Worm (Caenorhabditis elegans) whole organism, late embryonic: ENCODE data around the gene F01D5.10.

Experiments used
- F13H6.1 ChIP-seq: sonication (generic microtip); optimal IDR thresholded peaks from 2 replicates; lab custom pipeline; 2016; ENCODE audit warnings: missing genetic modification characterization, missing compliant biosample characterization
- K02D7.2 ChIP-seq: sonication (generic microtip); optimal IDR thresholded peaks from 2 replicates; lab custom pipeline; 2017; ENCODE audit warnings: mild to moderate bottlenecking, missing genetic modification characterization, missing compliant biosample characterization
- Y22D7AL.16 ChIP-seq: sonication (generic microtip); optimal IDR thresholded peaks from 2 replicates; lab custom pipeline; 2016; ENCODE audit warnings: missing genetic modification characterization, missing compliant biosample characterization
- ceh-18 ChIP-seq: sonication (generic microtip); optimal IDR thresholded peaks from 2 replicates; lab custom pipeline; 2016; ENCODE audit warnings: missing genetic modification characterization, missing compliant biosample characterization
- ceh-19 ChIP-seq: fragments of 200-800 bp; sonication (Bioruptor generic); optimal IDR thresholded peaks from 2 replicates; lab custom pipeline; 2018; ENCODE audit warnings: mild to moderate bottlenecking, missing genetic modification characterization, missing compliant biosample characterization
- ceh-2 ChIP-seq: sonication (generic microtip); optimal IDR thresholded peaks from 2 replicates; lab custom pipeline; 2016; ENCODE audit warnings: missing genotype, missing genetic modification characterization, missing compliant biosample characterization
- ceh-22 ChIP-seq: sonication (generic microtip); optimal IDR thresholded peaks from 2 replicates; lab custom pipeline; 2017; ENCODE audit warnings: missing biosample characterization, missing genetic modification characterization
- ceh-31 ChIP-seq: sonication (generic microtip); optimal IDR thresholded peaks from 2 replicates; lab custom pipeline; 2016; ENCODE audit warnings: missing genetic modification characterization, missing compliant biosample characterization
- ceh-34 ChIP-seq: sonication (generic microtip); optimal IDR thresholded peaks from 2 replicates; lab custom pipeline; 2016; ENCODE audit warnings: mild to moderate bottlenecking, missing genetic modification characterization, missing compliant biosample characterization
- ceh-45 ChIP-seq: fragments of 200-800 bp; sonication (Bioruptor generic); IDR thresholded peaks from 2 replicates; pipeline ENCODE4 v1.3.6; 2022; ENCODE audit warnings: missing genetic modification reagents, missing genetic modification characterization, missing compliant biosample characterization
- ceh-48 ChIP-seq: sonication (generic microtip); optimal IDR thresholded peaks from 2 replicates; lab custom pipeline; 2016; ENCODE audit warnings: missing genetic modification characterization, inconsistent platforms, missing compliant biosample characterization
- dve-1 ChIP-seq: sonication (generic microtip); optimal IDR thresholded peaks from 2 replicates; lab custom pipeline; 2017; ENCODE audit warnings: antibody characterized with exemption, mild to moderate bottlenecking, missing genetic modification characterization, missing compliant biosample characterization
- elt-2 ChIP-seq: sonication (generic microtip); optimal IDR thresholded peaks from 2 replicates; lab custom pipeline; 2016; ENCODE audit warnings: missing genetic modification reagents, missing genetic modification characterization, missing compliant biosample characterization
- elt-4 ChIP-seq: sonication (generic microtip); optimal IDR thresholded peaks from 2 replicates; lab custom pipeline; 2016; ENCODE audit warnings: missing genetic modification characterization, missing compliant biosample characterization
- ets-4 ChIP-seq: sonication (generic microtip); optimal IDR thresholded peaks from 2 replicates; lab custom pipeline; 2016; ENCODE audit warnings: missing genetic modification characterization, missing compliant biosample characterization
- eyg-1 ChIP-seq: sonication (generic microtip); optimal IDR thresholded peaks from 2 replicates; lab custom pipeline; 2016; ENCODE audit warnings: missing genotype, missing genetic modification characterization, missing compliant biosample characterization
- fax-1 ChIP-seq: sonication (generic microtip); optimal IDR thresholded peaks from 2 replicates; lab custom pipeline; 2016; ENCODE audit warnings: missing genotype, missing genetic modification characterization, missing compliant biosample characterization
- fkh-10 ChIP-seq: fragments of 150-350 bp; optimal IDR thresholded peaks from 2 replicates; lab custom pipeline; 2014; ENCODE audit warnings: missing biosample characterization, missing genetic modification reagents, missing genetic modification characterization
- fkh-6 ChIP-seq: sonication (generic microtip); optimal IDR thresholded peaks from 2 replicates; lab custom pipeline; 2016; ENCODE audit warnings: missing genetic modification characterization, missing compliant biosample characterization
- gmeb-2 ChIP-seq: sonication (generic microtip); optimal IDR thresholded peaks from 2 replicates; lab custom pipeline; 2016; ENCODE audit warnings: missing genetic modification characterization, inconsistent platforms, missing compliant biosample characterization
- hlh-15 ChIP-seq: sonication (generic microtip); optimal IDR thresholded peaks from 2 replicates; lab custom pipeline; 2016; ENCODE audit warnings: missing genetic modification characterization, missing compliant biosample characterization
- hlh-30 ChIP-seq: sonication (generic microtip); optimal IDR thresholded peaks from 2 replicates; lab custom pipeline; 2017; ENCODE audit warnings: antibody characterized with exemption, missing genetic modification characterization, missing compliant biosample characterization; ENCODE audit not compliant: insufficient read depth
- hlh-6 ChIP-seq: sonication (generic microtip); optimal IDR thresholded peaks from 2 replicates; lab custom pipeline; 2016; ENCODE audit warnings: missing genotype, missing genetic modification characterization, missing compliant biosample characterization
- hlh-8 ChIP-seq: sonication (generic microtip); optimal IDR thresholded peaks from 2 replicates; lab custom pipeline; 2016; ENCODE audit warnings: missing genotype, missing genetic modification characterization, missing compliant biosample characterization
- lim-6 ChIP-seq: sonication (generic microtip); optimal IDR thresholded peaks from 2 replicates; lab custom pipeline; 2016; ENCODE audit warnings: missing genetic modification characterization, missing compliant biosample characterization
- lin-11 ChIP-seq: fragments of 200-800 bp; sonication (Bioruptor generic); optimal IDR thresholded peaks from 2 replicates; lab custom pipeline; 2018; ENCODE audit warnings: mild to moderate bottlenecking, missing genetic modification characterization, missing compliant biosample characterization
- madf-2 ChIP-seq: sonication (generic microtip); optimal IDR thresholded peaks from 2 replicates; lab custom pipeline; 2017; ENCODE audit warnings: missing genetic modification characterization, missing compliant biosample characterization
- mec-3 ChIP-seq: sonication (generic microtip); optimal IDR thresholded peaks from 2 replicates; lab custom pipeline; 2016; ENCODE audit warnings: borderline replicate concordance, missing genetic modification characterization, missing compliant biosample characterization
- nhr-11 ChIP-seq: fragments of 150-350 bp; optimal IDR thresholded peaks from 2 replicates; lab custom pipeline; 2014; ENCODE audit warnings: missing biosample characterization, missing genetic modification characterization
- pax-1 ChIP-seq: fragments of 150-350 bp; optimal IDR thresholded peaks from 2 replicates; lab custom pipeline; 2014; ENCODE audit warnings: missing biosample characterization, missing genetic modification characterization
- pqm-1 ChIP-seq: sonication (generic microtip); optimal IDR thresholded peaks from 2 replicates; lab custom pipeline; 2016; ENCODE audit warnings: missing genetic modification characterization, missing compliant biosample characterization
- pros-1 ChIP-seq: fragments of 150-350 bp; optimal IDR thresholded peaks from 2 replicates; lab custom pipeline; 2014; ENCODE audit warnings: missing biosample characterization, missing genetic modification reagents, missing genetic modification characterization
- rnt-1 ChIP-seq: sonication (generic microtip); optimal IDR thresholded peaks from 2 replicates; lab custom pipeline; 2016; ENCODE audit warnings: missing genetic modification characterization, missing compliant biosample characterization
- sdc-2 ChIP-seq: sonication (generic microtip); optimal IDR thresholded peaks from 2 replicates; lab custom pipeline; 2016; ENCODE audit warnings: missing genotype, missing genetic modification characterization, missing compliant biosample characterization
- tbx-2 ChIP-seq: sonication (generic microtip); optimal IDR thresholded peaks from 2 replicates; lab custom pipeline; 2016; ENCODE audit warnings: missing genetic modification characterization, missing compliant biosample characterization
- ttx-3 ChIP-seq: sonication (generic microtip); optimal IDR thresholded peaks from 2 replicates; lab custom pipeline; 2016; ENCODE audit warnings: missing genetic modification reagents, missing genetic modification characterization, missing compliant biosample characterization
- unc-3 ChIP-seq, 2 experiments: fragments of 200-800 bp in 1 of 2; sonication (Bioruptor generic) in 1 of 2; sonication (generic microtip) in 1 of 2; conservative IDR thresholded peaks in 1 of 2; optimal IDR thresholded peaks in 1 of 2; 2 replicates each; pipeline versions ENCODE4 v1.3.6 to Lab custom; 2016 to 2022; ENCODE audit warnings: missing compliant biosample characterization in 2 of 2, missing genetic modification characterization in 2 of 2, missing genetic modification reagents in 1 of 2
- unc-42 ChIP-seq: sonication (generic microtip); optimal IDR thresholded peaks from 2 replicates; lab custom pipeline; 2016; ENCODE audit warnings: missing genotype, missing genetic modification characterization, missing compliant biosample characterization
- unc-86 ChIP-seq: sonication (generic microtip); optimal IDR thresholded peaks from 2 replicates; lab custom pipeline; 2016; ENCODE audit warnings: missing genetic modification characterization, missing compliant biosample characterization
- ztf-16 ChIP-seq: sonication (generic microtip); optimal IDR thresholded peaks from 2 replicates; lab custom pipeline; 2017; ENCODE audit warnings: missing genetic modification characterization, missing compliant biosample characterization

The F01D5.10 gene

DNA sequence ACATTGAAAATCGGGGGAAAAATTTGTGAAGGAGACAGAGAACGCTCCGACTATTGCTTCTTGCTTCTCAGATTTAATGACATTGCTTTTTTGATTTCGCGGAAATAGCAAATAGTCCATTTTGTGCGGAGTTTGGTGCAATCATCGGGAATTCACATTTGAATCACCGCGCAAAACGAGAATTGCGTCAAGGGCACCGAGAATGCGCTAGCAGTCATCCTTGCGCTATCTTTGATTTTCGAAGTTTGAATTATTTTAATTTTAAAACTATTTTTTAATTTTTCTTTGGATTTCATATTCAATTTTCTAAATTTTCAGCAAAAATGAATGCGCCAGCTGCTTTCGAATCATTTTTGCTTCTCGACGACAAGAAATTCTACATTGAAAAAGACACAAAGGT, 38.6 kb upstream of the F01D5.10 start, which contains the start of gene rpb-11 (continued):
- TF ChIP-seq ceh-18 (tag; lab: Kevin White, UChicago) (peak; percentile 55), ets-4 (peak; percentile 26), ceh-22 (tag; lab: Kevin White, UChicago) (no peak), ceh-31 (tag; lab: Kevin White, UChicago) (peak; percentile 70), ceh-48 (tag; lab: Kevin White, UChicago) (no peak), hlh-30 (tag; lab: Kevin White, UChicago) (no peak), pax-1 (tag; lab: Kevin White, UChicago) (no peak), ztf-16 (tag; lab: Kevin White, UChicago) (peak; percentile 56), lin-11 (tag; lab: Kevin White, UChicago) (peak; percentile 20), F13H6.1 (peak; percentile 24), fax-1 (peak; percentile 75), nhr-11 (no peak), unc-3 (GFP tag; conservative IDR thresholded peaks at IDR 0.05; lab: Robert Waterston, UW) (peak; percentile 65), unc-3 (tag; optimal IDR thresholded peaks at IDR 0.05; lab: Kevin White, UChicago) (peak; percentile 44), hlh-8 (tag; lab: Kevin White, UChicago) (peak; percentile 50), tbx-2 (peak; percentile 75), eyg-1 (tag; lab: Kevin White, UChicago) (no peak)
- TF ChIP-seq, all 69 proteins: peak for 40

- no peak for TF ChIP-seq elt-2 (tag; lab: Kevin White, UChicago)
- TF ChIP-seq sdc-2 (tag; lab: Kevin White, UChicago), result no peak
- no peak for TF ChIP-seq ets-4
- no peak for TF ChIP-seq rnt-1 (tag; lab: Kevin White, UChicago)
- no peak for TF ChIP-seq ceh-19 (GFP tag; lab: Kevin White, UChicago)
- TF ChIP-seq fkh-6, result no peak
- no peak for TF ChIP-seq gmeb-2 (tag; lab: Kevin White, UChicago)
- no peak for TF ChIP-seq ceh-22 (tag; lab: Kevin White, UChicago)
- TF ChIP-seq mec-3 (tag; lab: Kevin White, UChicago), result no peak
- no peak for TF ChIP-seq dve-1 (tag; lab: Kevin White, UChicago)
- TF ChIP-seq fkh-10 (GFP tag; lab: Kevin White, UChicago), result no peak
- no peak for TF ChIP-seq ceh-45 (GFP tag; lab: Robert Waterston, UW)
- TF ChIP-seq, all 69 proteins: peak for 0
These were observed 34.6 kb upstream of the F01D5.10 start for ce11 chrII:14055717-14056116.

ce11 chrII:14053141-14053540, 32.0 kb upstream of the F01D5.10 start:
- TF ChIP-seq ttx-3 (tag; lab: Kevin White, UChicago) (no peak), elt-2 (tag; lab: Kevin White, UChicago) (peak; percentile 58)

DNA sequence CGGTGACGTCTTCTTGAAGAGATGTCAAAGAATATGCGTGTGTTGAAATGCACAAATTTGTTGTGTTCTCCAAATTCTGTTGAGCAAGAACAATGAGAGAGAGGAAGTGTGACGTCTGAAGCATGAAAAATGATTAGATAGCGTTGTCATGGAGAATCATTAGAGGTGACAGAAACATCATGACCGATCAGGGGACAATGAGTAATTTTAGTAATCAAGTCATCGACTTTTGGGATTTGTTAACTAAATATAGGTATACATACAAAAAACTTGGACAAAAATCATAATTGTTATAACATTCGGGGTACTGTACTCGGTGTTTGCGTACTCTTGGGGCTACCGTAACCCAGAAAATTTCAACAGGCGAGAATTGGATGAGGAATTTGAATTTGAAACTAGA, 31.1 kb upstream of the F01D5.10 start, which contains the start of gene daf-5:
Gene daf-5, minus strand, starts transcription at position 101 of the 400 bp plus-strand sequence.
- TF ChIP-seq K02D7.2 (tag; lab: Kevin White, UChicago), result no peak
- no peak for TF ChIP-seq pax-1 (tag; lab: Kevin White, UChicago)
- no peak for TF ChIP-seq tbx-2
- no peak for TF ChIP-seq F13H6.1
- no peak for TF ChIP-seq unc-42 (tag; lab: Kevin White, UChicago)
- TF ChIP-seq pros-1 (tag; lab: Kevin White, UChicago), result no peak
- TF ChIP-seq pqm-1 (tag; lab: Kevin White, UChicago), result no peak
- TF ChIP-seq ttx-3 (tag; lab: Kevin White, UChicago), result no peak
- no peak for TF ChIP-seq unc-86 (tag; lab: Kevin White, UChicago)
- TF ChIP-seq madf-2 (tag; lab: Kevin White, UChicago), result no peak
- no peak for TF ChIP-seq ceh-2 (tag; lab: Kevin White, UChicago)
- no peak for TF ChIP-seq hlh-8 (tag; lab: Kevin White, UChicago)
- TF ChIP-seq hlh-6 (tag; lab: Kevin White, UChicago), result no peak
- no peak for TF ChIP-seq lim-6
- TF ChIP-seq Y22D7AL.16, result no peak
- no peak for TF ChIP-seq elt-4 (tag; lab: Kevin White, UChicago)
- TF ChIP-seq unc-3 (GFP tag; conservative IDR thresholded peaks at IDR 0.05; lab: Robert Waterston, UW), result no peak
- TF ChIP-seq unc-3 (tag; optimal IDR thresholded peaks at IDR 0.05; lab: Kevin White, UChicago), result no peak
- no peak for TF ChIP-seq hlh-15
- no peak for TF ChIP-seq mec-3 (tag; lab: Kevin White, UChicago)
- TF ChIP-seq ceh-34, result no peak
